Fruit fly (Drosophila melanogaster) whole organism, embryonic: ENCODE results near the gene CG9008.

Source experiments
- ATbp ChIP-seq: fragments of 200-800 bp; sonication (Bioruptor generic); optimal IDR thresholded peaks from 2 replicates; lab custom pipeline; 2017; ENCODE audit warnings: missing biosample characterization, mild to moderate bottlenecking, missing genetic modification characterization, missing genetic modification reagents
- Atf6 ChIP-seq: fragments of 200-800 bp; sonication (Bioruptor generic); IDR thresholded peaks from 2 replicates; pipeline ENCODE4 v1.3.6; 2022; ENCODE audit warnings: missing biosample characterization, missing genetic modification characterization
- CG11085 ChIP-seq: fragments of 200-800 bp; sonication (Bioruptor generic); IDR thresholded peaks from 2 replicates; pipeline ENCODE4 v1.3.6; 2022; ENCODE audit warnings: missing biosample characterization, missing genetic modification characterization
- CG13296 ChIP-seq: fragments of 200-800 bp; sonication (Bioruptor generic); optimal IDR thresholded peaks from 3 replicates; lab custom pipeline; 2018; ENCODE audit warnings: missing biosample characterization, mild to moderate bottlenecking, missing genetic modification characterization
- CG13894 ChIP-seq: fragments of 200-800 bp; sonication (Bioruptor generic); optimal IDR thresholded peaks from 3 replicates; lab custom pipeline; 2018; ENCODE audit warnings: missing biosample characterization, mild to moderate bottlenecking, missing genetic modification characterization, moderate library complexity
- CG15011 ChIP-seq: fragments of 200-800 bp; sonication (Bioruptor generic); optimal IDR thresholded peaks from 3 replicates; lab custom pipeline; 2018; ENCODE audit warnings: missing biosample characterization, mild to moderate bottlenecking, missing genetic modification characterization
- CG15514 ChIP-seq: fragments of 200-800 bp; sonication (Bioruptor generic); optimal IDR thresholded peaks from 3 replicates; lab custom pipeline; 2017; ENCODE audit warnings: missing biosample characterization, missing genetic modification characterization, mild to moderate bottlenecking, moderate library complexity, missing genetic modification reagents
- CG16779 ChIP-seq: fragments of 200-800 bp; sonication (Bioruptor generic); IDR thresholded peaks from 2 replicates; pipeline ENCODE4 v1.3.6; 2022; ENCODE audit warnings: missing biosample characterization, missing genetic modification characterization
- CG18599 ChIP-seq: fragments of 200-800 bp; sonication (Bioruptor generic); optimal IDR thresholded peaks from 3 replicates; lab custom pipeline; 2017; ENCODE audit warnings: missing biosample characterization, missing genetic modification characterization, mild to moderate bottlenecking, moderate library complexity, missing genetic modification reagents
- CG2199 ChIP-seq: fragments of 200-800 bp; sonication (Bioruptor generic); IDR thresholded peaks from 3 replicates; pipeline ENCODE4 v1.3.6; 2022; ENCODE audit warnings: missing biosample characterization, missing genetic modification characterization
- CG2889 ChIP-seq: fragments of 200-800 bp; sonication (Bioruptor generic); IDR thresholded peaks from 3 replicates; pipeline ENCODE4 v1.3.6; 2022; ENCODE audit warnings: missing biosample characterization, missing genetic modification characterization
- CG31441 ChIP-seq: fragments of 200-800 bp; sonication (Bioruptor generic); IDR thresholded peaks from 2 replicates; pipeline ENCODE4 v1.3.6; 2022; ENCODE audit warnings: missing biosample characterization, missing genetic modification characterization
- CG33213 ChIP-seq: fragments of 200-800 bp; sonication (Bioruptor generic); optimal IDR thresholded peaks from 3 replicates; lab custom pipeline; 2016; ENCODE audit warnings: missing biosample characterization, missing genetic modification characterization
- CG3847 ChIP-seq: fragments of 200-800 bp; sonication (Bioruptor generic); IDR thresholded peaks from 2 replicates; pipeline ENCODE4 v1.3.6; 2022; ENCODE audit warnings: missing biosample characterization, missing genetic modification characterization
- CG4282 ChIP-seq: fragments of 200-800 bp; sonication (Bioruptor generic); optimal IDR thresholded peaks from 2 replicates; lab custom pipeline; 2016; ENCODE audit warnings: missing biosample characterization, missing genetic modification characterization
- CG4404 ChIP-seq: fragments of 200-800 bp; sonication (Bioruptor generic); IDR thresholded peaks from 2 replicates; pipeline ENCODE4 v1.3.6; 2022; ENCODE audit warnings: missing biosample characterization, missing genetic modification characterization
- CG5180 ChIP-seq: fragments of 200-800 bp; sonication (Bioruptor generic); optimal IDR thresholded peaks from 3 replicates; lab custom pipeline; 2017; ENCODE audit warnings: missing biosample characterization, missing genetic modification characterization, mild to moderate bottlenecking, moderate library complexity, missing genetic modification reagents
- CG6791 ChIP-seq: fragments of 200-800 bp; sonication (Bioruptor generic); IDR thresholded peaks from 3 replicates; pipeline ENCODE4 v1.3.6; 2022; ENCODE audit warnings: missing biosample characterization, missing genetic modification characterization; ENCODE audit not compliant: partially characterized antibody
- CG7271 ChIP-seq: fragments of 200-800 bp; sonication (Bioruptor generic); optimal IDR thresholded peaks from 2 replicates; lab custom pipeline; 2018; ENCODE audit warnings: missing biosample characterization, mild to moderate bottlenecking, missing genetic modification characterization, moderate library complexity
- CG7963 ChIP-seq: fragments of 200-800 bp; sonication (Bioruptor generic); IDR thresholded peaks from 3 replicates; pipeline ENCODE4 v1.3.6; 2022; ENCODE audit warnings: missing biosample characterization, missing genetic modification characterization; ENCODE audit not compliant: partially characterized antibody
- CG8944 ChIP-seq: fragments of 200-800 bp; sonication (Bioruptor generic); optimal IDR thresholded peaks from 3 replicates; lab custom pipeline; 2016; ENCODE audit warnings: missing biosample characterization, missing genetic modification characterization
- CG9876 ChIP-seq: fragments of 200-800 bp; sonication (Bioruptor generic); optimal IDR thresholded peaks from 2 replicates; lab custom pipeline; 2016; ENCODE audit warnings: missing biosample characterization, missing genetic modification characterization
- D19A ChIP-seq: fragments of 200-800 bp; optimal IDR thresholded peaks from 3 replicates; lab custom pipeline; 2019; ENCODE audit warnings: missing biosample characterization, mild to moderate bottlenecking, missing genetic modification characterization, moderate library complexity
- Dip3 ChIP-seq: fragments of 200-800 bp; sonication (Bioruptor generic); optimal IDR thresholded peaks from 3 replicates; lab custom pipeline; 2016; ENCODE audit warnings: missing biosample characterization, missing genetic modification characterization
- Dll ChIP-seq: fragments of 200-800 bp; sonication (Bioruptor generic); IDR thresholded peaks from 4 replicates; pipeline ENCODE4 v1.3.6; 2022; ENCODE audit warnings: missing biosample characterization, missing genetic modification characterization; ENCODE audit not compliant: partially characterized antibody
- H2.0 ChIP-seq: fragments of 200-800 bp; sonication (Bioruptor generic); IDR thresholded peaks from 2 replicates; pipeline ENCODE4 v1.3.6; 2022; ENCODE audit warnings: missing biosample characterization, missing genetic modification characterization
- HLH4C ChIP-seq: fragments of 200-800 bp; sonication (Bioruptor generic); IDR thresholded peaks from 3 replicates; pipeline ENCODE4 v1.3.6; 2022; ENCODE audit warnings: missing biosample characterization, missing genetic modification characterization; ENCODE audit not compliant: partially characterized antibody
- HmgZ ChIP-seq: fragments of 200-800 bp; sonication (Bioruptor generic); optimal IDR thresholded peaks from 2 replicates; lab custom pipeline; 2018; ENCODE audit warnings: missing biosample characterization, mild to moderate bottlenecking, missing genetic modification characterization
- MBD-R2 ChIP-seq: fragments of 200-800 bp; sonication (Bioruptor generic); IDR thresholded peaks from 2 replicates; pipeline ENCODE4 v1.3.6; 2022; ENCODE audit warnings: missing biosample characterization, missing genetic modification characterization
- Max ChIP-seq: fragments of 200-800 bp; sonication (Bioruptor generic); optimal IDR thresholded peaks from 2 replicates; lab custom pipeline; 2016; ENCODE audit warnings: missing biosample characterization, mild to moderate bottlenecking, missing genetic modification characterization
- Poxn ChIP-seq: fragments of 200-800 bp; sonication (Bioruptor generic); IDR thresholded peaks from 2 replicates; pipeline ENCODE4 v1.3.6; 2022; ENCODE audit warnings: missing biosample characterization, missing genetic modification characterization
- Scr ChIP-seq: fragments of 200-800 bp; sonication (Bioruptor generic); IDR thresholded peaks from 2 replicates; pipeline ENCODE4 v1.3.6; 2022; ENCODE audit warnings: missing biosample characterization, missing genetic modification characterization; ENCODE audit not compliant: partially characterized antibody
- Six4 ChIP-seq: fragments of 200-800 bp; sonication (Bioruptor generic); optimal IDR thresholded peaks from 2 replicates; lab custom pipeline; 2016; ENCODE audit warnings: missing biosample characterization, missing genetic modification characterization
- Vsx1 ChIP-seq: fragments of 200-800 bp; sonication (Bioruptor generic); optimal IDR thresholded peaks from 2 replicates; lab custom pipeline; 2017; ENCODE audit warnings: missing biosample characterization, mild to moderate bottlenecking, missing genetic modification characterization, missing genetic modification reagents
- br ChIP-seq: fragments of >200 bp; optimal IDR thresholded peaks from 2 replicates; lab custom pipeline; 2017
- cas ChIP-seq: fragments of 200-800 bp; sonication (Bioruptor generic); IDR thresholded peaks from 2 replicates; pipeline ENCODE4 v1.3.6; 2022; ENCODE audit warnings: missing biosample characterization, missing genetic modification characterization
- disco-r ChIP-seq: fragments of 200-800 bp; sonication (Bioruptor generic); optimal IDR thresholded peaks from 2 replicates; lab custom pipeline; 2016; ENCODE audit warnings: missing biosample characterization, missing genetic modification characterization
- gem ChIP-seq: fragments of 200-800 bp; sonication (Bioruptor generic); optimal IDR thresholded peaks from 2 replicates; lab custom pipeline; 2019; ENCODE audit warnings: missing biosample characterization, mild to moderate bottlenecking, missing genetic modification characterization, moderate library complexity
- jumu ChIP-seq: fragments of 200-800 bp; sonication (Bioruptor generic); optimal IDR thresholded peaks from 3 replicates; lab custom pipeline; 2016; ENCODE audit warnings: missing biosample characterization, missing genetic modification characterization
- nau ChIP-seq: fragments of 200-800 bp; sonication (Bioruptor generic); optimal IDR thresholded peaks from 3 replicates; lab custom pipeline; 2017; ENCODE audit warnings: missing biosample characterization, mild to moderate bottlenecking, missing genetic modification characterization, missing genetic modification reagents
- pho ChIP-seq: fragments of 200-800 bp; sonication (Bioruptor generic); optimal IDR thresholded peaks from 2 replicates; lab custom pipeline; 2016; ENCODE audit warnings: missing biosample characterization, missing genetic modification characterization
- pum ChIP-seq: fragments of 200-800 bp; sonication (Bioruptor generic); optimal IDR thresholded peaks from 2 replicates; lab custom pipeline; 2016; ENCODE audit warnings: missing biosample characterization, missing genetic modification characterization
- salm ChIP-seq: fragments of 200-800 bp; sonication (Bioruptor generic); optimal IDR thresholded peaks from 2 replicates; lab custom pipeline; 2018; ENCODE audit warnings: missing biosample characterization, mild to moderate bottlenecking, missing genetic modification characterization
- seq ChIP-seq: fragments of 200-800 bp; sonication (Bioruptor generic); IDR thresholded peaks from 2 replicates; pipeline ENCODE4 v1.3.6; 2022; ENCODE audit warnings: missing biosample characterization, missing genetic modification characterization
- shn ChIP-seq: fragments of 200-800 bp; sonication (Bioruptor generic); optimal IDR thresholded peaks from 3 replicates; lab custom pipeline; 2016; ENCODE audit warnings: missing biosample characterization, missing genetic modification characterization
- sqz ChIP-seq: fragments of 200-800 bp; sonication (Bioruptor generic); optimal IDR thresholded peaks from 3 replicates; lab custom pipeline; 2018; ENCODE audit warnings: missing biosample characterization, mild to moderate bottlenecking, missing genetic modification characterization
- ttk ChIP-seq: fragments of 200-800 bp; sonication (Bioruptor generic); IDR thresholded peaks from 2 replicates; pipeline ENCODE4 v2.1.2; 2022; ENCODE audit warnings: missing biosample characterization, missing genetic modification characterization
- yki ChIP-seq: fragments of >200 bp; optimal IDR thresholded peaks from 3 replicates; lab custom pipeline; 2018
- zen2 ChIP-seq: fragments of 200-800 bp; sonication (Bioruptor generic); IDR thresholded peaks from 3 replicates; pipeline ENCODE4 v1.3.6; 2022; ENCODE audit warnings: missing biosample characterization, missing genetic modification characterization; ENCODE audit not compliant: partially characterized antibody

The CG9008 gene

DNA sequence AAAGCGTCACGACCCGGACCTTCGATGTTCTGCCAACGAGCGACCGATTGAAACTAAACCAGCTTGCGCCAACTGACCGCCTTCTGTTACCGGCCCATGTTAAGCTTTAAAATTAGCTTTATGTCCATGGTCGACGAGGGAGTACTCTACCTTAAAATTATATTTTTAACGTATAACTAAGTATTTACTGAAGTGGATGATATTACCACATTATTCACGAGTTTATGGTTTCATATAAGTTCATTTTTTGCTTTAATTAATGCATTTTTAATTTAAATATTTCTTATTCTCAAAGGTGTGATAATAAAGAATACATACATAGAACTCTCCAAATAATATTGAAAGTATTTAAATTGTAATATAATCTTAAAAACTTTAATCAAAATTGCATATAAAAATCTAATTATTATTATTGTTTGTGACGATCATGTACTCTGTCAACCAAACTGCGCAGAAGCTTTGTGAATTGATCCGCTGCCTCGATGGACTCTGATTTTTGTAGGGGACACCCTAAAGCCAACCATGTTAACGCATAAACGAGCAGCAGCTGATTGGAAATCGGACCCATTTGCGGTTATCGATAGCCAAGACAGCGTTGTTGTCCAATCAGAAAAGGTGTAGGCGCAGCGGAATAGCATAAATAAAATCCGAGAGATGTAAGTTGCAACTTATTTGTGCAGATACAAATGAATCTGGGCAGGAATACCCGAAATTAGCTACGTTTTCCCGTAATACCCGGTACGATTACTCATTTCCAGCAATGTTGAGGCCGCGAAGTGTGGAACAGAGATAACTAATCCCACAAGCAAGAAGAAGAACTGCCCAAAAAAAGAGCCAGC, at the start of gene CG9008, which contains the start of gene p38b:
CG9008 (minus strand) TSS at position 57 of the 839 bp plus-strand sequence.
p38b (plus strand) TSS at position 581 of the 839 bp plus-strand sequence.
- TF ChIP-seq pum (peak; percentile 24), HmgZ (tag; lab: Kevin White, UChicago) (peak; percentile 44), ATbp (GFP tag; lab: Kevin White, UChicago) (peak; percentile 58), CG5180 (GFP tag; lab: Kevin White, UChicago) (peak; percentile 62), salm (tag; lab: Kevin White, UChicago) (peak; percentile 8), Poxn (GFP tag; lab: Robert Waterston, UW) (no peak), CG18599 (GFP tag; lab: Kevin White, UChicago) (peak; percentile 84), sqz (GFP tag; lab: Kevin White, UChicago) (peak; percentile 66), jumu (peak; percentile 11), yki (lab: Kevin White, UChicago) (no peak), CG8944 (GFP tag; lab: Kevin White, UChicago) (peak; percentile 15), CG2889 (GFP tag; lab: Robert Waterston, UW) (0 out of 3 replicates have a peak, but pooled peaks have one; percentile 4), CG2199 (GFP tag; lab: Robert Waterston, UW) (0 out of 3 replicates have a peak, but pooled peaks have one; percentile 19), MBD-R2 (GFP tag; lab: Robert Waterston, UW) (peak; percentile 70), CG11085 (GFP tag; lab: Robert Waterston, UW) (no peak), H2.0 (GFP tag; lab: Robert Waterston, UW) (no peak; the same call in 1 of the 2 replicates), CG13894 (tag; lab: Kevin White, UChicago) (peak; percentile 48), Max (GFP tag; lab: Kevin White, UChicago) (peak; percentile 61), CG4404 (GFP tag; lab: Robert Waterston, UW) (no peak), Vsx1 (GFP tag; lab: Kevin White, UChicago) (peak; percentile 90), CG16779 (no peak), CG4282 (GFP tag; lab: Kevin White, UChicago) (no peak), Scr (GFP tag; lab: Robert Waterston, UW) (peak; percentile 45; the same call in 1 of the 2 replicates), gem (tag; lab: Kevin White, UChicago) (peak; percentile 94), seq (no peak; the same call in 1 of the 2 replicates), Six4 (GFP tag; lab: Kevin White, UChicago) (peak; percentile 71), pho (peak; percentile 41), CG33213 (GFP tag; lab: Kevin White, UChicago) (no peak), nau (no peak), br (no peak), CG15514 (GFP tag; lab: Kevin White, UChicago) (peak; percentile 57), zen2 (GFP tag; lab: Robert Waterston, UW) (no peak; the same call in 2 of the 3 replicates), HLH4C (GFP tag; lab: Robert Waterston, UW) (peak; percentile 60), cas (GFP tag; lab: Robert Waterston, UW) (no peak), CG6791 (GFP tag; lab: Robert Waterston, UW) (peak; percentile 29; the same call in 1 of the 3 replicates), CG9876 (GFP tag; lab: Kevin White, UChicago) (no peak), Dll (GFP tag; lab: Robert Waterston, UW) (peak; percentile 53), Dip3 (peak; percentile 7), CG15011 (GFP tag; lab: Kevin White, UChicago) (no peak), CG7271 (no peak), CG7963 (GFP tag; lab: Robert Waterston, UW) (no peak), disco-r (no peak), Atf6 (GFP tag; lab: Robert Waterston, UW) (peak; percentile 66), CG3847 (GFP tag; lab: Robert Waterston, UW) (peak; percentile 57), shn (no peak), D19A (tag; lab: Kevin White, UChicago) (peak; percentile 99), CG31441 (GFP tag; lab: Robert Waterston, UW) (peak; percentile 92), ttk (GFP tag; lab: Robert Waterston, UW) (no peak; the same call in 1 of the 2 replicates), CG13296 (GFP tag; lab: Kevin White, UChicago) (peak; percentile 87)
